Worm (Caenorhabditis elegans) whole organism, late embryonic: ENCODE results near the gene srh-24.

Source experiments
- F13H6.1 ChIP-seq: sonication (generic microtip); optimal IDR thresholded peaks from 2 replicates; lab custom pipeline; 2016; ENCODE audit warnings: missing genetic modification characterization, missing compliant biosample characterization
- K09A11.1 ChIP-seq: sonication (generic microtip); optimal IDR thresholded peaks from 2 replicates; lab custom pipeline; 2017; ENCODE audit warnings: antibody characterized with exemption, mild to moderate bottlenecking, missing genetic modification characterization, missing compliant biosample characterization; ENCODE audit not compliant: insufficient read depth
- T23F11.4 ChIP-seq: fragments of 200-800 bp; sonication (Bioruptor generic); optimal IDR thresholded peaks from 2 replicates; lab custom pipeline; 2018; ENCODE audit warnings: mild to moderate bottlenecking, missing genetic modification characterization, missing compliant biosample characterization
- Y22D7AL.16 ChIP-seq: sonication (generic microtip); optimal IDR thresholded peaks from 2 replicates; lab custom pipeline; 2016; ENCODE audit warnings: missing genetic modification characterization, missing compliant biosample characterization
- ceh-14 ChIP-seq: sonication (generic microtip); optimal IDR thresholded peaks from 2 replicates; lab custom pipeline; 2016; ENCODE audit warnings: missing genotype, missing genetic modification characterization, missing compliant biosample characterization
- ceh-18 ChIP-seq: sonication (generic microtip); optimal IDR thresholded peaks from 2 replicates; lab custom pipeline; 2016; ENCODE audit warnings: missing genetic modification characterization, missing compliant biosample characterization
- ceh-19 ChIP-seq: fragments of 200-800 bp; sonication (Bioruptor generic); optimal IDR thresholded peaks from 2 replicates; lab custom pipeline; 2018; ENCODE audit warnings: mild to moderate bottlenecking, missing genetic modification characterization, missing compliant biosample characterization
- ceh-22 ChIP-seq: sonication (generic microtip); optimal IDR thresholded peaks from 2 replicates; lab custom pipeline; 2017; ENCODE audit warnings: missing biosample characterization, missing genetic modification characterization
- ceh-30 ChIP-seq: fragments of 150-350 bp; optimal IDR thresholded peaks from 2 replicates; lab custom pipeline; 2014; ENCODE audit warnings: missing biosample characterization, missing genetic modification characterization
- ceh-48 ChIP-seq: sonication (generic microtip); optimal IDR thresholded peaks from 2 replicates; lab custom pipeline; 2016; ENCODE audit warnings: missing genetic modification characterization, inconsistent platforms, missing compliant biosample characterization
- ceh-6 ChIP-seq: fragments of 200-800 bp; sonication (Bioruptor generic); optimal IDR thresholded peaks from 2 replicates; lab custom pipeline; 2018; ENCODE audit warnings: mild to moderate bottlenecking, missing genetic modification characterization, missing compliant biosample characterization
- ceh-9 ChIP-seq: sonication (generic microtip); optimal IDR thresholded peaks from 2 replicates; lab custom pipeline; 2016; ENCODE audit warnings: mild to moderate bottlenecking, missing genetic modification characterization, inconsistent platforms, missing compliant biosample characterization
- che-1 ChIP-seq: sonication (generic microtip); optimal IDR thresholded peaks from 2 replicates; lab custom pipeline; 2016; ENCODE audit warnings: mild to moderate bottlenecking, missing genetic modification characterization, missing compliant biosample characterization
- elt-4 ChIP-seq: sonication (generic microtip); optimal IDR thresholded peaks from 2 replicates; lab custom pipeline; 2016; ENCODE audit warnings: missing genetic modification characterization, missing compliant biosample characterization
- fax-1 ChIP-seq: sonication (generic microtip); optimal IDR thresholded peaks from 2 replicates; lab custom pipeline; 2016; ENCODE audit warnings: missing genotype, missing genetic modification characterization, missing compliant biosample characterization
- hlh-15 ChIP-seq: sonication (generic microtip); optimal IDR thresholded peaks from 2 replicates; lab custom pipeline; 2016; ENCODE audit warnings: missing genetic modification characterization, missing compliant biosample characterization
- hlh-6 ChIP-seq: sonication (generic microtip); optimal IDR thresholded peaks from 2 replicates; lab custom pipeline; 2016; ENCODE audit warnings: missing genotype, missing genetic modification characterization, missing compliant biosample characterization
- hlh-8 ChIP-seq: sonication (generic microtip); optimal IDR thresholded peaks from 2 replicates; lab custom pipeline; 2016; ENCODE audit warnings: missing genotype, missing genetic modification characterization, missing compliant biosample characterization
- lim-6 ChIP-seq: sonication (generic microtip); optimal IDR thresholded peaks from 2 replicates; lab custom pipeline; 2016; ENCODE audit warnings: missing genetic modification characterization, missing compliant biosample characterization
- madf-2 ChIP-seq: sonication (generic microtip); optimal IDR thresholded peaks from 2 replicates; lab custom pipeline; 2017; ENCODE audit warnings: missing genetic modification characterization, missing compliant biosample characterization
- nhr-232 ChIP-seq: sonication (generic microtip); optimal IDR thresholded peaks from 2 replicates; lab custom pipeline; 2016; ENCODE audit warnings: missing genetic modification characterization, missing compliant biosample characterization
- npax-4 ChIP-seq: sonication (generic microtip); optimal IDR thresholded peaks from 2 replicates; lab custom pipeline; 2016; ENCODE audit warnings: missing genetic modification characterization, missing compliant biosample characterization
- pag-3 ChIP-seq: sonication (generic microtip); optimal IDR thresholded peaks from 2 replicates; lab custom pipeline; 2016; ENCODE audit warnings: missing compliant biosample characterization, missing genetic modification characterization, borderline replicate concordance
- pax-1 ChIP-seq: fragments of 150-350 bp; optimal IDR thresholded peaks from 2 replicates; lab custom pipeline; 2014; ENCODE audit warnings: missing biosample characterization, missing genetic modification characterization
- pha-4 ChIP-seq: fragments of 150-350 bp; optimal IDR thresholded peaks from 2 replicates; lab custom pipeline; 2018; ENCODE audit warnings: missing biosample characterization, missing genetic modification reagents, missing genetic modification characterization
- pqm-1 ChIP-seq: sonication (generic microtip); optimal IDR thresholded peaks from 2 replicates; lab custom pipeline; 2016; ENCODE audit warnings: missing genetic modification characterization, missing compliant biosample characterization
- pros-1 ChIP-seq: fragments of 150-350 bp; optimal IDR thresholded peaks from 2 replicates; lab custom pipeline; 2014; ENCODE audit warnings: missing biosample characterization, missing genetic modification reagents, missing genetic modification characterization
- ref-2 ChIP-seq: sonication (generic microtip); optimal IDR thresholded peaks from 2 replicates; lab custom pipeline; 2016; ENCODE audit warnings: missing genetic modification characterization, missing compliant biosample characterization
- unc-3 ChIP-seq, 2 experiments: fragments of 200-800 bp in 1 of 2; sonication (Bioruptor generic) in 1 of 2; sonication (generic microtip) in 1 of 2; conservative IDR thresholded peaks in 1 of 2; optimal IDR thresholded peaks in 1 of 2; 2 replicates each; pipeline versions ENCODE4 v1.3.6 to Lab custom; 2016 to 2022; ENCODE audit warnings: missing compliant biosample characterization in 2 of 2, missing genetic modification characterization in 2 of 2, missing genetic modification reagents in 1 of 2
- unc-55 ChIP-seq: sonication (generic microtip); optimal IDR thresholded peaks from 2 replicates; lab custom pipeline; 2017; ENCODE audit warnings: missing biosample characterization, missing genetic modification reagents, missing genetic modification characterization
- unc-86 ChIP-seq: sonication (generic microtip); optimal IDR thresholded peaks from 2 replicates; lab custom pipeline; 2016; ENCODE audit warnings: missing genetic modification characterization, missing compliant biosample characterization

The srh-24 gene

DNA sequence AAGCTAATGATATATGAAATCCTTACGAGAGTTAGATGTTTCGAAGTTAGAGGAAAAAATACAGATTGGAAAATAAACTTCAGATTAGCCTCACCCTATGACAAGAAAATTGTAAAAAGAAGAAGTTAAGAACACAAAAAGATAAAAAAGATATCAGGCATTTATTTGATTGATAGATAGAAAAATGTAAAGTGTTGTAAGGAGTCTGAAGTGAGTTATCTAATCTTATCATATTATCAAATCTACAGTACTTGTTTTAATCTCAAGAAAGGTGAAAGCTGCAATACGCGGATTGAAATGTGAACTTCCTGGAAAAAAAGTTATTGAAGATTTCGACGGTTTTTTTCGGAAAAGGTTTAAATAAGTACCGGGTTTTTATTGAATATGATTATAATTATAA lies 25.4 kb downstream of the srh-24 start:
- TF ChIP-seq ceh-48 (tag; lab: Kevin White, UChicago): no peak
- no peak for TF ChIP-seq ref-2
- TF ChIP-seq ceh-22 (tag; lab: Kevin White, UChicago): no peak
- TF ChIP-seq Y22D7AL.16 (tag; lab: Kevin White, UChicago): no peak
- no peak for TF ChIP-seq F13H6.1 (tag; lab: Kevin White, UChicago)
- TF ChIP-seq npax-4 (tag; lab: Kevin White, UChicago): no peak
- no peak for TF ChIP-seq ceh-18 (tag; lab: Kevin White, UChicago)
- no peak for TF ChIP-seq hlh-15 (tag; lab: Kevin White, UChicago)
- TF ChIP-seq ceh-9 (tag; lab: Kevin White, UChicago): no peak
- no peak for TF ChIP-seq pax-1 (tag; lab: Kevin White, UChicago)
- no peak for TF ChIP-seq unc-86
- no peak for TF ChIP-seq hlh-6 (tag; lab: Kevin White, UChicago)
- TF ChIP-seq nhr-232 (tag; lab: Kevin White, UChicago): no peak
- TF ChIP-seq T23F11.4 (GFP tag; lab: Kevin White, UChicago): no peak
- TF ChIP-seq pros-1 (tag; lab: Kevin White, UChicago): no peak
- no peak for TF ChIP-seq elt-4 (tag; lab: Kevin White, UChicago)
- no peak for TF ChIP-seq pqm-1
- TF ChIP-seq fax-1 (tag; lab: Kevin White, UChicago): no peak
- no peak for TF ChIP-seq pha-4 (tag; lab: Kevin White, UChicago)
- TF ChIP-seq che-1 (tag; lab: Kevin White, UChicago): no peak

DNA sequence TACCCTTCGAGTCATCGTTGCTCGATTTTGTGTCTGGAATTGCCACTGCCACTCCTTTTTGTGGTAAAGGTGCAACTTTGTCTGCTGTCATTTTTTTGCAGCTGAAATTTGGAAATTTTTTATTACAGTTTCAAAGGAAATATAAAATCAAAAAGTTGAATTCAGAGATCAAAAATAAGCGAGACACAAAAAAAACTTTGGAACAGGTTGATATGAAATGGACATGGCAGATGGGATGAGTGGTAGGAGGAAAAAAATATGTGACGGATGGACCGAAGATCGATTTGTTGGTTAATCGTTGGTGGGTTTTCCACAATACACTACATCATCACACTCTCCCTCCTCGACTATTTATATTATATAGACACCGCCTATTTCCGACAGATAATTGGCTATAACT lies 26.3 kb downstream of the srh-24 start, which contains the start of gene R10D12.1:
R10D12.1 (minus strand) TSS at position 101 of the 400 bp plus-strand sequence.
- no peak for TF ChIP-seq ceh-30 (tag; lab: Kevin White, UChicago)
- TF ChIP-seq npax-4 (tag; lab: Kevin White, UChicago): no peak

- TF ChIP-seq ceh-6: no peak
- TF ChIP-seq hlh-6 (tag; lab: Kevin White, UChicago): no peak
- TF ChIP-seq nhr-232 (tag; lab: Kevin White, UChicago): no peak
- no peak for TF ChIP-seq Y22D7AL.16 (tag; lab: Kevin White, UChicago)
- no peak for TF ChIP-seq ceh-14 (tag; lab: Kevin White, UChicago)
- TF ChIP-seq hlh-15 (tag; lab: Kevin White, UChicago): no peak
- TF ChIP-seq T23F11.4 (GFP tag; lab: Kevin White, UChicago): no peak
- TF ChIP-seq elt-4 (tag; lab: Kevin White, UChicago): no peak
- no peak for TF ChIP-seq pag-3 (tag; lab: Kevin White, UChicago)
Observed at ce11 chrV:13931952-13932351, 28.9 kb downstream of the srh-24 start.

ce11 chrV:13931225-13931624 lies 29.6 kb downstream of the srh-24 start, which contains the start of gene C06B3.16:
Gene C06B3.16, plus strand, starts transcription at chrV:13931525.
- TF ChIP-seq pax-1 (tag; lab: Kevin White, UChicago): no peak
- no peak for TF ChIP-seq madf-2 (tag; lab: Kevin White, UChicago)
- TF ChIP-seq unc-3 (GFP tag; conservative IDR thresholded peaks at IDR 0.05; lab: Robert Waterston, UW): no peak
- no peak for TF ChIP-seq unc-3 (tag; optimal IDR thresholded peaks at IDR 0.05; lab: Kevin White, UChicago)
- TF ChIP-seq pag-3 (tag; lab: Kevin White, UChicago): no peak

ce11 chrV:13929503-13929902 lies 31.3 kb downstream of the srh-24 start, which contains the start of gene srxa-13:
Gene srxa-13, plus strand, starts transcription at chrV:13929803.
- no peak for TF ChIP-seq pros-1 (tag; lab: Kevin White, UChicago)
- no peak for TF ChIP-seq ceh-48 (tag; lab: Kevin White, UChicago)
- TF ChIP-seq lim-6 (tag; lab: Kevin White, UChicago): no peak
- no peak for TF ChIP-seq che-1 (tag; lab: Kevin White, UChicago)
- no peak for TF ChIP-seq ceh-14 (tag; lab: Kevin White, UChicago)
- no peak for TF ChIP-seq hlh-8 (tag; lab: Kevin White, UChicago)
- TF ChIP-seq ref-2: no peak
- no peak for TF ChIP-seq npax-4 (tag; lab: Kevin White, UChicago)
- no peak for TF ChIP-seq T23F11.4 (GFP tag; lab: Kevin White, UChicago)
- TF ChIP-seq ceh-30 (tag; lab: Kevin White, UChicago): no peak
- no peak for TF ChIP-seq unc-55 (GFP tag; lab: Kevin White, UChicago)
- TF ChIP-seq ceh-19 (GFP tag; lab: Kevin White, UChicago): no peak
- TF ChIP-seq madf-2 (tag; lab: Kevin White, UChicago): no peak
- TF ChIP-seq K09A11.1 (tag; lab: Kevin White, UChicago): no peak
- TF ChIP-seq F13H6.1 (tag; lab: Kevin White, UChicago): no peak
